Fruit fly (Drosophila melanogaster) ovary, adult (tissue): ENCODE measurements around the gene alpha-Man-Ia.

Experiments
- CG17801 ChIP-seq: fragments of 200-800 bp; optimal IDR thresholded peaks from 2 replicates; lab custom pipeline; 2019; ENCODE audit warnings: missing biosample characterization, mild to moderate bottlenecking, missing genetic modification characterization, moderate library complexity; ENCODE audit not compliant: partially characterized antibody

The alpha-Man-Ia gene

dm6 chrX:10232497-10232896 is 93.3 kb downstream of the alpha-Man-Ia start:
- TF ChIP-seq CG17801 (GFP tag; lab: Kevin White, UChicago), result peak; percentile 28

DNA sequence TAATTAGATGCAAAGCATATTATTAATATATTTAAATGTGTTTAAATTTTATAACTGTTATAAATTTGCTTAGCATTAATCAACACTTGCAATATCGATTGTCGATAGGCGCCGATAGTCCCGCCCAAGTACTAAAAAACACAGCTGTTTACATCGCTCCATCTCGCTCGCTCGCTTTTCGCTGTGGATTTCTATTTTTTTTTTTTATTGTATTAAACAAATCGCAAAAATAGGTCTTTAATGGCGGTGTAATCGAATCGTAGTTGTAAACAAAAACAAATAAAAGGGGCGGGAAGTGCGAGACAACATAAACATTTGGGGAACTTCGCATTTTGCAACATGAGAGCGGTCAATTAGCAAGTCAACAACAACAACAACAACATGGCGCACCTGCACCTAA is 105.8 kb downstream of the alpha-Man-Ia start, which contains the start of gene CG34408:
Gene CG34408, plus strand, starts transcription at position 156 of the 400 bp plus-strand sequence.
- peak; percentile 48 for TF ChIP-seq CG17801 (GFP tag; lab: Kevin White, UChicago)

dm6 chrX:10219039-10219438 is 106.7 kb downstream of the alpha-Man-Ia start, which contains the start of gene CG15308:
Gene CG15308 (minus strand): TSS chrX:10219139.
- no peak for TF ChIP-seq CG17801 (GFP tag; lab: Kevin White, UChicago)
